Worm (Caenorhabditis elegans): ENCODE data around the gene cct-6.

The cct-6 gene

DNA sequence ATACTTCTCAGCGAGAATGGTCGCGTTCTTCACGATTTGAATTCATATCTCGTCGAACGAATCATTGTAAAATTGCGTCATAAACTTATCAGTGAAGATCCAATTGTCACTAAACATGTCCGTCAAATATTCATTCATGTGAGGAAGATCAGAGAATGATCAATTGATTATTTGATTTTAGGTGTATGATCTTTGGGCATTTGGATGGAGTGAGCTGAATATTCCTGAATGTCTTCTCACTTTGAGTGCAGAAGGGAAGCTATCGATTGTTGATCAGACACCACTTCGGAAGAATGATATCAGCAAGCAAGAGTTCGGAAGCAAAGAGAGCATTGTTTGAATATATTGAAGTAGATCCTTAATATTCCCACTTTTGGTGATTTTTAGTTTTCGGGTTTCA is 18.8 kb upstream of the cct-6 start (continued):
- no peak for TF ChIP-seq F49E8.2 (tag; optimal IDR thresholded peaks at IDR 0.05; ENCODE audit: borderline replicate concordance)
- TF ChIP-seq ceh-44 (GFP tag; IDR thresholded peaks at IDR 0.05): no peak
- no peak for TF ChIP-seq Y48G9A.11 (GFP tag; IDR thresholded peaks at IDR 0.05)
- peak; percentile 64 for TF ChIP-seq hlh-11 (tag; optimal IDR thresholded peaks at IDR 0.05)
- no peak for TF ChIP-seq ceh-32 (tag; optimal IDR thresholded peaks at IDR 0.05; ENCODE audit: poor library complexity)
- no peak for TF ChIP-seq nhr-41 (GFP tag; IDR thresholded peaks at IDR 0.05)
- peak; percentile 40 for TF ChIP-seq lin-13 (GFP tag; optimal IDR thresholded peaks at IDR 0.05)
- TF ChIP-seq unc-130 (GFP tag; optimal IDR thresholded peaks at IDR 0.05): no peak
- TF ChIP-seq mdt-29 (GFP tag; IDR thresholded peaks at IDR 0.05): peak; percentile 51; the same call in 1 of the 2 replicates
- TF ChIP-seq daf-12 (tag; optimal IDR thresholded peaks at IDR 0.05): no peak
- TF ChIP-seq pqm-1 (tag; optimal IDR thresholded peaks at IDR 0.05): no peak
- TF ChIP-seq zip-11 (GFP tag; IDR thresholded peaks at IDR 0.05): no peak
- TF ChIP-seq vab-7 (GFP tag; IDR thresholded peaks at IDR 0.05): no peak
- no peak for TF ChIP-seq zag-1 (tag; optimal IDR thresholded peaks at IDR 0.05)

ce11 chrIII:5872288-5872687 is 16.8 kb upstream of the cct-6 start:
- no peak for TF ChIP-seq daf-16 (GFP tag; optimal IDR thresholded peaks at IDR 0.05)
- no peak for TF ChIP-seq daf-16 (tag; optimal IDR thresholded peaks at IDR 0.05)
- no peak for TF ChIP-seq T26A8.4 (GFP tag; IDR thresholded peaks at IDR 0.05)
- TF ChIP-seq unc-62 (GFP tag; optimal IDR thresholded peaks at IDR 0.05 in 1 of 2): peak in 1 of 2 experiments; percentile 87
- TF ChIP-seq unc-62 (tag; optimal IDR thresholded peaks at IDR 0.05): no peak
- TF ChIP-seq mxl-3 (GFP tag; optimal IDR thresholded peaks at IDR 0.05): no peak
- TF ChIP-seq mdl-1 (tag; optimal IDR thresholded peaks at IDR 0.05): no peak
- TF ChIP-seq nhr-28 (tag; optimal IDR thresholded peaks at IDR 0.05): no peak
- no peak for TF ChIP-seq mep-1 (tag; optimal IDR thresholded peaks at IDR 0.05)
- no peak for TF ChIP-seq dmd-6 (GFP tag; IDR thresholded peaks at IDR 0.05)

- TF ChIP-seq ceh-32 (tag; optimal IDR thresholded peaks at IDR 0.05; ENCODE audit: poor library complexity) (no peak), madf-9 (GFP tag; conservative IDR thresholded peaks at IDR 0.05) (peak; percentile 76), nhr-41 (GFP tag; IDR thresholded peaks at IDR 0.05) (no peak), egl-43 (GFP tag; IDR thresholded peaks at IDR 0.05) (no peak), hlh-30 (tag; optimal IDR thresholded peaks at IDR 0.05; ENCODE audit: insufficient read depth) (peak; percentile 53), daf-12 (tag; optimal IDR thresholded peaks at IDR 0.05) (no peak), ama-1 (optimal IDR thresholded peaks at IDR 0.05) (no peak), lir-3 (tag; optimal IDR thresholded peaks at IDR 0.05) (no peak), nhr-28 (tag; optimal IDR thresholded peaks at IDR 0.05) (peak; percentile 41), Y5F2A.4 (GFP tag; optimal IDR thresholded peaks at IDR 0.05) (no peak), attf-4 (tag; optimal IDR thresholded peaks at IDR 0.05) (no peak), arid-1 (GFP tag; conservative IDR thresholded peaks at IDR 0.05) (no peak), lsy-2 (tag; optimal IDR thresholded peaks at IDR 0.05) (peak in 1 of 2 experiments; percentile 89), skn-1 (tag; optimal IDR thresholded peaks at IDR 0.05) (no peak), nhr-25 (tag; optimal IDR thresholded peaks at IDR 0.05; ENCODE audit: borderline replicate concordance, insufficient read depth) (no peak), daf-19 (GFP tag; conservative IDR thresholded peaks at IDR 0.05) (no peak), zip-11 (GFP tag; IDR thresholded peaks at IDR 0.05) (no peak), nhr-111 (GFP tag; optimal IDR thresholded peaks at IDR 0.05) (no peak), cey-2 (tag; optimal IDR thresholded peaks at IDR 0.05; ENCODE audit: borderline replicate concordance, insufficient read depth) (no peak), snpc-4 (tag; optimal IDR thresholded peaks at IDR 0.05) (no peak), dmd-8 (GFP tag; IDR thresholded peaks at IDR 0.05) (no peak), jun-1 (tag; optimal IDR thresholded peaks at IDR 0.05) (no peak), unc-62 (GFP tag; optimal IDR thresholded peaks at IDR 0.05 in 1 of 2) (no peak), unc-62 (tag; optimal IDR thresholded peaks at IDR 0.05) (no peak), php-3 (GFP tag; IDR thresholded peaks at IDR 0.05) (no peak), T20F7.1 (GFP tag; optimal IDR thresholded peaks at IDR 0.05) (peak; percentile 61), dmd-6 (GFP tag; IDR thresholded peaks at IDR 0.05) (peak; percentile 71), F26F4.8 (GFP tag; conservative IDR thresholded peaks at IDR 0.05) (no peak), lim-7 (GFP tag; IDR thresholded peaks at IDR 0.05) (no peak), ZK546.5 (tag; optimal IDR thresholded peaks at IDR 0.05) (no peak), mxl-2 (GFP tag; conservative IDR thresholded peaks at IDR 0.05) (no peak), mdl-1 (tag; optimal IDR thresholded peaks at IDR 0.05) (no peak), lin-13 (GFP tag; optimal IDR thresholded peaks at IDR 0.05) (peak; percentile 26), ceh-82 (tag; optimal IDR thresholded peaks at IDR 0.05) (no peak)
Observed at ce11 chrIII:5871760-5872159, 16.3 kb upstream of the cct-6 start, which contains the start of the genes F01F1.11 and F01F1.3. Gene F01F1.11 (minus strand): TSS chrIII:5871877. Gene F01F1.3 (plus strand): TSS chrIII:5871938.

Measured in whole organism, L4 larva.